Worm (Caenorhabditis elegans): Measurements from ENCODE around the gene tsp-8.

Gene tsp-8

ce11 chrX:14708176-14708642 is 21.1 kb downstream of the tsp-8 start (continued):
- TF ChIP-seq sma-9 (GFP tag; optimal IDR thresholded peaks at IDR 0.05) (peak; percentile 93), sma-9 (tag; optimal IDR thresholded peaks at IDR 0.05) (no peak), lin-11 (tag; optimal IDR thresholded peaks at IDR 0.05) (peak; percentile 95), nhr-6 (tag; optimal IDR thresholded peaks at IDR 0.05) (peak; percentile 79), zag-1 (tag; optimal IDR thresholded peaks at IDR 0.05) (peak; percentile 97)

ce11 chrX:14706698-14707285 is 22.5 kb downstream of the tsp-8 start, which contains the start of gene tmem-184:
Gene tmem-184 (minus strand): TSS chrX:14706861.
- TF ChIP-seq zag-1 (tag; optimal IDR thresholded peaks at IDR 0.05) (no peak), ceh-16 (tag; optimal IDR thresholded peaks at IDR 0.05) (no peak), nhr-6 (tag; optimal IDR thresholded peaks at IDR 0.05) (no peak), nhr-21 (tag; optimal IDR thresholded peaks at IDR 0.05) (peak; percentile 0), nhr-77 (tag; optimal IDR thresholded peaks at IDR 0.05) (no peak), dmd-4 (tag; optimal IDR thresholded peaks at IDR 0.05) (no peak), nhr-10 (tag; optimal IDR thresholded peaks at IDR 0.05) (no peak), unc-39 (tag; optimal IDR thresholded peaks at IDR 0.05) (no peak), lin-39 (tag; optimal IDR thresholded peaks at IDR 0.05) (no peak), ceh-82 (tag; optimal IDR thresholded peaks at IDR 0.05) (no peak), lin-13 (GFP tag; optimal IDR thresholded peaks at IDR 0.05) (no peak), mbf-1 (tag; optimal IDR thresholded peaks at IDR 0.05) (no peak), fos-1 (tag; optimal IDR thresholded peaks at IDR 0.05) (peak; percentile 89), lin-11 (tag; optimal IDR thresholded peaks at IDR 0.05) (no peak), sem-4 (tag; optimal IDR thresholded peaks at IDR 0.05) (no peak), snpc-4 (tag; optimal IDR thresholded peaks at IDR 0.05) (no peak), peb-1 (tag; optimal IDR thresholded peaks at IDR 0.05) (no peak), mdl-1 (tag; optimal IDR thresholded peaks at IDR 0.05) (no peak), lsy-2 (tag; optimal IDR thresholded peaks at IDR 0.05) (peak in 1 of 2 experiments; percentile 4), elt-3 (tag; optimal IDR thresholded peaks at IDR 0.05) (no peak), nhr-237 (tag; optimal IDR thresholded peaks at IDR 0.05) (no peak), mab-5 (tag; optimal IDR thresholded peaks at IDR 0.05) (no peak), sma-3 (GFP tag; optimal IDR thresholded peaks at IDR 0.05) (peak; percentile 1), ama-1 (optimal IDR thresholded peaks at IDR 0.05) (no peak), ZK546.5 (tag; optimal IDR thresholded peaks at IDR 0.05) (no peak), Y55F3AM.14 (GFP tag; optimal IDR thresholded peaks at IDR 0.05) (no peak), aly-2 (tag; optimal IDR thresholded peaks at IDR 0.05) (no peak), alr-1 (tag; optimal IDR thresholded peaks at IDR 0.05) (no peak), nhr-11 (tag; optimal IDR thresholded peaks at IDR 0.05) (no peak), ztf-4 (tag; optimal IDR thresholded peaks at IDR 0.05) (no peak), F13H6.1 (tag; optimal IDR thresholded peaks at IDR 0.05) (peak; percentile 7), ztf-1 (GFP tag; conservative IDR thresholded peaks at IDR 0.05) (no peak), elt-1 (tag; optimal IDR thresholded peaks at IDR 0.05) (no peak), egl-27 (tag; optimal IDR thresholded peaks at IDR 0.05) (no peak), nhr-12 (tag; optimal IDR thresholded peaks at IDR 0.05) (no peak), gmeb-1 (tag; optimal IDR thresholded peaks at IDR 0.05) (no peak), skn-1 (tag; optimal IDR thresholded peaks at IDR 0.05) (no peak), nhr-25 (tag; optimal IDR thresholded peaks at IDR 0.05) (no peak), unc-62 (GFP tag; optimal IDR thresholded peaks at IDR 0.05) (no peak), sma-9 (GFP tag; optimal IDR thresholded peaks at IDR 0.05) (peak; percentile 70), sma-9 (tag; optimal IDR thresholded peaks at IDR 0.05) (no peak), nhr-129 (tag; optimal IDR thresholded peaks at IDR 0.05) (peak; percentile 29), nhr-23 (tag; optimal IDR thresholded peaks at IDR 0.05) (no peak), unc-55 (GFP tag; optimal IDR thresholded peaks at IDR 0.05) (no peak), R02D3.7 (tag; optimal IDR thresholded peaks at IDR 0.05) (no peak), ztf-11 (tag; optimal IDR thresholded peaks at IDR 0.05) (no peak), blmp-1 (tag; optimal IDR thresholded peaks at IDR 0.05; ENCODE audit: insufficient read depth) (no peak), crh-2 (tag; optimal IDR thresholded peaks at IDR 0.05) (peak; percentile 66), C34F6.9 (tag; optimal IDR thresholded peaks at IDR 0.05) (peak; percentile 22)

All from whole organism, L2 larva.